Worm (Caenorhabditis elegans) whole organism, L3 larva: ENCODE results near the gene C25H3.10.

Experiments used
- R02D3.7 ChIP-seq: fragments of 150-350 bp; optimal IDR thresholded peaks from 2 replicates; lab custom pipeline; 2014; ENCODE audit warnings: missing biosample characterization, missing genetic modification characterization
- ZK546.5 ChIP-seq: sonication (generic microtip); optimal IDR thresholded peaks from 2 replicates; lab custom pipeline; 2017; ENCODE audit warnings: missing biosample characterization, missing genetic modification characterization
- ceh-28 ChIP-seq: fragments of 150-350 bp; optimal IDR thresholded peaks from 2 replicates; lab custom pipeline; 2014; ENCODE audit warnings: missing biosample characterization, missing genetic modification reagents, missing genetic modification characterization
- ceh-82 ChIP-seq: fragments of 150-350 bp; optimal IDR thresholded peaks from 2 replicates; lab custom pipeline; 2014; ENCODE audit warnings: missing biosample characterization, missing genetic modification characterization
- ceh-9 ChIP-seq: sonication (generic microtip); optimal IDR thresholded peaks from 2 replicates; lab custom pipeline; 2018; ENCODE audit warnings: missing biosample characterization, missing genetic modification characterization
- daf-12 ChIP-seq: fragments of 150-350 bp; optimal IDR thresholded peaks from 2 replicates; lab custom pipeline; 2014; ENCODE audit warnings: missing biosample characterization, missing genetic modification reagents, missing genetic modification characterization
- egl-27 ChIP-seq: sonication (generic microtip); optimal IDR thresholded peaks from 4 replicates; lab custom pipeline; 2017; ENCODE audit warnings: missing biosample characterization, missing genetic modification reagents, missing genetic modification characterization
- egl-5 ChIP-seq: fragments of 150-350 bp; optimal IDR thresholded peaks from 2 replicates; lab custom pipeline; 2017; ENCODE audit warnings: missing biosample characterization, missing genetic modification reagents, missing genetic modification characterization, inconsistent platforms
- elt-1 ChIP-seq: fragments of 150-350 bp; optimal IDR thresholded peaks from 2 replicates; lab custom pipeline; 2014; ENCODE audit warnings: missing biosample characterization, missing genetic modification characterization
- elt-3 ChIP-seq, 3 experiments: fragments of 150-350 bp in 1 of 3; sonication (generic microtip) in 2 of 3; optimal IDR thresholded peaks; 2 replicates in 2 of 3; 4 replicates in 1 of 3; lab custom pipeline; 2014 to 2017; ENCODE audit warnings: missing biosample characterization in 3 of 3, missing genetic modification characterization in 3 of 3
- fkh-10 ChIP-seq: sonication (generic microtip); optimal IDR thresholded peaks from 2 replicates; lab custom pipeline; 2017; ENCODE audit warnings: missing biosample characterization, missing genetic modification reagents, missing genetic modification characterization
- fos-1 ChIP-seq: fragments of 150-350 bp; optimal IDR thresholded peaks from 2 replicates; lab custom pipeline; 2014; ENCODE audit warnings: missing biosample characterization, missing genetic modification characterization
- hmg-11 ChIP-seq: sonication (generic microtip); optimal IDR thresholded peaks from 2 replicates; lab custom pipeline; 2016; ENCODE audit warnings: missing genetic modification characterization, missing compliant biosample characterization
- jun-1 ChIP-seq: fragments of 150-350 bp; optimal IDR thresholded peaks from 2 replicates; lab custom pipeline; 2014; ENCODE audit warnings: missing biosample characterization, missing genetic modification reagents, missing genetic modification characterization
- lin-15B ChIP-seq: fragments of 150-350 bp; optimal IDR thresholded peaks from 2 replicates; lab custom pipeline; 2014; ENCODE audit warnings: missing biosample characterization, missing genetic modification characterization
- lin-39 ChIP-seq: fragments of 150-350 bp; optimal IDR thresholded peaks from 2 replicates; lab custom pipeline; 2018; ENCODE audit warnings: missing biosample characterization, missing genetic modification reagents, missing genetic modification characterization
- lsy-12 ChIP-seq: sonication (generic microtip); optimal IDR thresholded peaks from 2 replicates; lab custom pipeline; 2016; ENCODE audit warnings: mild to moderate bottlenecking, missing genetic modification characterization, missing compliant biosample characterization
- mdl-1 ChIP-seq: fragments of 150-350 bp; optimal IDR thresholded peaks from 2 replicates; lab custom pipeline; 2014; ENCODE audit warnings: missing biosample characterization, missing genetic modification characterization
- nfya-1 ChIP-seq: sonication (generic microtip); optimal IDR thresholded peaks from 2 replicates; lab custom pipeline; 2017; ENCODE audit warnings: missing genetic modification characterization, mild to moderate bottlenecking, missing compliant biosample characterization, antibody characterized with exemption, moderate library complexity; ENCODE audit not compliant: insufficient read depth
- nhr-11 ChIP-seq: fragments of 150-350 bp; optimal IDR thresholded peaks from 2 replicates; lab custom pipeline; 2014; ENCODE audit warnings: missing biosample characterization, missing genetic modification characterization
- nhr-12 ChIP-seq: fragments of 150-350 bp; optimal IDR thresholded peaks from 2 replicates; lab custom pipeline; 2014; ENCODE audit warnings: missing biosample characterization, missing genetic modification characterization
- nhr-237 ChIP-seq: fragments of 150-350 bp; optimal IDR thresholded peaks from 2 replicates; lab custom pipeline; 2014; ENCODE audit warnings: missing biosample characterization, missing genetic modification characterization
- nhr-28 ChIP-seq: fragments of 150-350 bp; optimal IDR thresholded peaks from 2 replicates; lab custom pipeline; 2014; ENCODE audit warnings: missing biosample characterization, missing genetic modification characterization
- nhr-43 ChIP-seq: sonication (generic microtip); optimal IDR thresholded peaks from 2 replicates; lab custom pipeline; 2016; ENCODE audit warnings: mild to moderate bottlenecking, missing genetic modification characterization, missing compliant biosample characterization; ENCODE audit not compliant: poor library complexity, severe bottlenecking
- nhr-67 ChIP-seq: fragments of 150-350 bp; optimal IDR thresholded peaks from 2 replicates; lab custom pipeline; 2014; ENCODE audit warnings: missing biosample characterization, missing genetic modification characterization
- nhr-76 ChIP-seq: fragments of 150-350 bp; sonication (generic microtip); optimal IDR thresholded peaks from 5 replicates; lab custom pipeline; 2014; ENCODE audit warnings: missing biosample characterization, missing genetic modification characterization
- nhr-77 ChIP-seq: fragments of 150-350 bp; optimal IDR thresholded peaks from 2 replicates; lab custom pipeline; 2014; ENCODE audit warnings: missing biosample characterization, missing genetic modification characterization
- pha-4 ChIP-seq: fragments of 150-350 bp; optimal IDR thresholded peaks from 2 replicates; lab custom pipeline; 2014; ENCODE audit warnings: missing biosample characterization, missing genetic modification reagents, missing genetic modification characterization
- pqm-1 ChIP-seq: fragments of 150-350 bp; optimal IDR thresholded peaks from 2 replicates; lab custom pipeline; 2017; ENCODE audit warnings: missing biosample characterization, missing genetic modification characterization, inconsistent platforms
- sea-2 ChIP-seq: fragments of 150-350 bp; sonication (generic microtip); optimal IDR thresholded peaks from 4 replicates; lab custom pipeline; 2014; ENCODE audit warnings: missing biosample characterization, missing genetic modification reagents, missing genetic modification characterization
- skn-1 ChIP-seq: fragments of 150-350 bp; optimal IDR thresholded peaks from 2 replicates; lab custom pipeline; 2014; ENCODE audit warnings: missing biosample characterization, missing genetic modification characterization
- snpc-4 ChIP-seq: fragments of 150-350 bp; optimal IDR thresholded peaks from 2 replicates; lab custom pipeline; 2014; ENCODE audit warnings: missing biosample characterization, missing genetic modification characterization
- tbx-2 ChIP-seq: sonication (generic microtip); optimal IDR thresholded peaks from 2 replicates; lab custom pipeline; 2016; ENCODE audit warnings: mild to moderate bottlenecking, missing genetic modification characterization, missing compliant biosample characterization
- unc-39 ChIP-seq: sonication (generic microtip); optimal IDR thresholded peaks from 4 replicates; lab custom pipeline; 2017; ENCODE audit warnings: missing biosample characterization, missing genetic modification characterization
- zag-1 ChIP-seq: fragments of 150-350 bp; optimal IDR thresholded peaks from 2 replicates; lab custom pipeline; 2014; ENCODE audit warnings: missing biosample characterization, missing genetic modification characterization

C25H3.10 gene

DNA sequence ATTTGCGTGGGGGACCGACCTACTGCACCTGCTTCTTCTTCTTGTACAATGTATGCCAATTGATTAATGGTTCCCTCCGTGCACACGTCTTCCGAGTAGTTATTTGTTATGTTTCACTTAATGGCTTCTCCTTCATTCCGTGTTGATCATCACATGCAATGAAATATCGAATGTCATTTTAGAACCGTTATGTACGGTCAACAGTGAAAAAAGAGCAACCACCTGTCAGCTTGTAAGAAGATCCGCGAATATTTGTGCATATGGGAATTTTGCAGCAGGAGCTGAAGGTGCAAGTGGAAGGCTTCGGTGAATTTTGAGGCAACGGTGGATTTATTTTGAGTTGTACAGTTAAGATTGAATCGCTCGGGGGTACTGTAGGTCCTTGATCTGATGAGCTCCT, 37.8 kb upstream of the C25H3.10 start:
- no peak for TF ChIP-seq ZK546.5 (tag; lab: Kevin White, UChicago)
- no peak for TF ChIP-seq nhr-11 (tag; lab: Kevin White, UChicago)
- no peak for TF ChIP-seq ceh-28 (tag; lab: Kevin White, UChicago)
- TF ChIP-seq nhr-76 (tag; lab: Kevin White, UChicago) = no peak
- no peak for TF ChIP-seq pha-4
- no peak for TF ChIP-seq jun-1 (tag; lab: Kevin White, UChicago)
- no peak for TF ChIP-seq lsy-12 (tag; lab: Kevin White, UChicago)
- no peak for TF ChIP-seq elt-3 (tag; optimal IDR thresholded peaks at IDR 0.05; lab: Kevin White, UChicago)
- TF ChIP-seq nhr-77 = no peak
- no peak for TF ChIP-seq lin-39 (tag; lab: Kevin White, UChicago)
- TF ChIP-seq nhr-12 (tag; lab: Kevin White, UChicago) = no peak
- no peak for TF ChIP-seq skn-1 (tag; lab: Kevin White, UChicago)
- TF ChIP-seq R02D3.7 (tag; lab: Kevin White, UChicago) = no peak
- no peak for TF ChIP-seq egl-27 (tag; lab: Kevin White, UChicago)
- no peak for TF ChIP-seq mdl-1 (tag; lab: Kevin White, UChicago)
- no peak for TF ChIP-seq tbx-2 (tag; lab: Kevin White, UChicago)
- TF ChIP-seq nhr-28 (tag; lab: Kevin White, UChicago) = no peak

DNA sequence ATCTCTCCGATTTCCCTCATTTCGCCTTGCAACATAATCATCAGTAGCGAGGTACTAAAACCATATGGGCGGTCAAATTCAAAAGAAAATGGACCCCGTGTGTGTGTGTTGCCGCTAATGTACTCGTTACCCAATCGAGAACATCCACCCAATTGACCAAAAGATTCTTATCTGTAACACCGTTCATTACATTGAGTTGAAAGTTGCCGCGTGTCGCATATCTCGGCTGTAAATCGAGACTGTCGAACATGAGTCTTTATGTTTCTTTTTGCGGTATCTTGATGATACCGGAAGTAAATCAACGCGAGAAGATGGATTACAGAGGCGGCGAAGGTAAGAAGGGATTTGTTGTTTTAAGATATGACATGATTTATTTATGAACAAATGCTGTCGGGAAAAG, 37.0 kb upstream of the C25H3.10 start:
- TF ChIP-seq elt-1 (tag; lab: Kevin White, UChicago) (peak; percentile 74), ceh-28 (tag; lab: Kevin White, UChicago) (no peak)
- TF ChIP-seq, all 47 proteins: peak for 1

ce11 chrII:5734883-5735282, 36.1 kb upstream of the C25H3.10 start:
- TF ChIP-seq ceh-28 (tag; lab: Kevin White, UChicago) (no peak), egl-27 (tag; lab: Kevin White, UChicago) (no peak), hmg-11 (tag; lab: Kevin White, UChicago) (no peak), ceh-82 (tag; lab: Kevin White, UChicago) (no peak), elt-1 (tag; lab: Kevin White, UChicago) (no peak), tbx-2 (tag; lab: Kevin White, UChicago) (no peak)

ce11 chrII:5730343-5731083, 31.7 kb upstream of the C25H3.10 start, which contains the start of the genes C18A3.7 and C18A3.11:
Gene C18A3.7 (minus strand): TSS chrII:5730443.
Gene C18A3.11 (plus strand): TSS chrII:5731033.
- TF ChIP-seq snpc-4 (tag; lab: Kevin White, UChicago) = no peak
- no peak for TF ChIP-seq fos-1 (tag; lab: Kevin White, UChicago)
- no peak for TF ChIP-seq nhr-12 (tag; lab: Kevin White, UChicago)
- no peak for TF ChIP-seq fkh-10 (GFP tag; lab: Kevin White, UChicago)
- no peak for TF ChIP-seq nhr-237 (tag; lab: Kevin White, UChicago)
- no peak for TF ChIP-seq skn-1 (tag; lab: Kevin White, UChicago)
- TF ChIP-seq pqm-1 (tag; lab: Kevin White, UChicago) = no peak
- TF ChIP-seq egl-27 (tag; lab: Kevin White, UChicago) = no peak
- TF ChIP-seq nhr-43 (tag; lab: Kevin White, UChicago) = no peak
- no peak for TF ChIP-seq egl-5 (tag; lab: Kevin White, UChicago)
- no peak for TF ChIP-seq nhr-77
- TF ChIP-seq daf-12 (tag; lab: Kevin White, UChicago) = no peak
- no peak for TF ChIP-seq R02D3.7 (tag; lab: Kevin White, UChicago)

DNA sequence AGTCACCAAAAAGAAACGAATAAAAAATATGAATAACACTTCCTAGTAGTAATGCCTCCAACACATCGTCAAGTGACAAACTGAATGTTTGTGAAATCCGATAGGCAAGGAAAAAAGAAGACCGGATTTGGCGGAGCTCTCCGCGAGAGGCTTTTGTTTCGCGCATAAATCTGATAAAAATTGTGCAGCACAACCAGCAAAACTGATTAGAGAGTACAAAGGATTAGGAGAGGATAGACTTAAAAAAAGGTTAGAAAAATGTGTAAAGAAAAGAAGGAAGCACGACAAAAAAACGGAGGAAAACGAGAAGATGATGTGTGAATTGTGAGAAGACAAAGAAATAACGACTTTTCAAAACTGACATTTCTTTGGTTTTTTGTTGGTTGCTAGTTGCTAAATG, 28.9 kb upstream of the C25H3.10 start, which contains the start of gene rab-3:
TSS of gene rab-3 (minus strand) at position 147 of the 400 bp plus-strand sequence.
- TF ChIP-seq ceh-9 (tag; lab: Kevin White, UChicago) (no peak), fkh-10 (GFP tag; lab: Kevin White, UChicago) (peak; percentile 66)

- no peak for TF ChIP-seq egl-27 (tag; lab: Kevin White, UChicago)
- peak; percentile 46 for TF ChIP-seq zag-1 (tag; lab: Kevin White, UChicago)
- no peak for TF ChIP-seq nhr-77
- no peak for TF ChIP-seq ceh-9 (tag; lab: Kevin White, UChicago)
- TF ChIP-seq sea-2 (GFP tag; lab: Kevin White, UChicago) = no peak
- TF ChIP-seq fkh-10 (GFP tag; lab: Kevin White, UChicago) = peak; percentile 89
- peak; percentile 42 for TF ChIP-seq tbx-2 (tag; lab: Kevin White, UChicago)
- no peak for TF ChIP-seq skn-1 (tag; lab: Kevin White, UChicago)
- peak; percentile 80 for TF ChIP-seq nfya-1 (tag; lab: Kevin White, UChicago)
- no peak for TF ChIP-seq unc-39 (tag; lab: Kevin White, UChicago)
- TF ChIP-seq elt-3 (tag; optimal IDR thresholded peaks at IDR 0.05; lab: Kevin White, UChicago) = no peak
- TF ChIP-seq R02D3.7 (tag; lab: Kevin White, UChicago) = no peak
- peak; percentile 6 for TF ChIP-seq nhr-11 (tag; lab: Kevin White, UChicago)
- TF ChIP-seq fos-1 (tag; lab: Kevin White, UChicago) = no peak
- TF ChIP-seq nhr-67 = no peak
- TF ChIP-seq lin-39 (tag; lab: Kevin White, UChicago) = peak; percentile 94
- peak; percentile 66 for TF ChIP-seq hmg-11 (tag; lab: Kevin White, UChicago)
- TF ChIP-seq pqm-1 (tag; lab: Kevin White, UChicago) = no peak
- TF ChIP-seq lin-15B (tag; lab: Kevin White, UChicago) = peak; percentile 71
- TF ChIP-seq jun-1 (tag; lab: Kevin White, UChicago) = no peak
- peak; percentile 73 for TF ChIP-seq snpc-4 (tag; lab: Kevin White, UChicago)
Measured at ce11 chrII:5725094-5725493, 26.3 kb upstream of the C25H3.10 start.
